Fruit fly (Drosophila melanogaster): ENCODE measurements around the gene CG11000.

DNA sequence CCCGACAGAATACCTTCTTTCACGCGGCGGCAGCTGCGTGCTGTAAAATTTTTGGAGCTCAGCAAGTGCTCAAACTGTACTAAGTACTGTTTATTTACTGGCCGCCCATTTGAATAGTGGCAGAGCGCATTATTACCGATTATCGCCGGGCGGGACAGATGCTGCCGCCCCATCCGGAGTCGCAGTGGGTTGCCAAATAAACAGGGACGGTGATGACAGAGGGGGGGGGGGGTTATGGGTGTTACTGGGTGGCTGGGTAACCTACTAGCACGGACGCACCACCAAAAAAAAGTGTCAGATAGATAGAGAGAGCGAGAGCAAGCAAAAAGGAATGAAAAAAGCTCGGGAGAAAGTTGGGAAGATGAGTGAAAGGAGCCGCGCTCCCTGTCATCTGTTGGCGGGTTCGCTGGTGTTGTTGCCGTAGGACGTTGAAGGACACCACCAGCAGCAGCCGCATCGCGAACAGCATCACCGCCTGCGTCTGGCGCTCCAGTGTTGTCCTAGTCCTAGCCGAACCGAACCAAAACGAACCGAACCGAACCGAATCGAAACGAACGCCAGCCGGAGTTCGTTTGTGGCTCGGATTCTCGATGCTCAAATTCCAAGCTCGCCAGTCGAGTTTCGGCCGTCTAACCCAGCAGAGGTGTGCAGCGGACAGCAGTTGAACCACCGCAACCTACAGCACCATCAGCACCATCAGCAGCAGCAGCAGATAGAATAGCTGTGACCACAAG lies at the start of gene CG11000:
- no peak for TF ChIP-seq usp (GFP tag; optimal IDR thresholded peaks at IDR 0.05)
- no peak for TF ChIP-seq Jra (GFP tag; optimal IDR thresholded peaks at IDR 0.05)
- no peak for TF ChIP-seq Abd-B (GFP tag; optimal IDR thresholded peaks at IDR 0.05)
- no peak for TF ChIP-seq Hnf4 (GFP tag; optimal IDR thresholded peaks at IDR 0.05)
- no peak for TF ChIP-seq Myc (optimal IDR thresholded peaks at IDR 0.05)
- no peak for TF ChIP-seq lola (GFP tag; optimal IDR thresholded peaks at IDR 0.05)
